Worm (Caenorhabditis elegans) whole organism, midembryonic: ENCODE measurements around the gene Y39G8B.10.

Experiments used
- cog-1 ChIP-seq: sonication (generic microtip); optimal IDR thresholded peaks from 2 replicates; lab custom pipeline; 2016; ENCODE audit warnings: missing genetic modification characterization, missing compliant biosample characterization
- flt-1 ChIP-seq: fragments of 200-800 bp; sonication (Bioruptor generic); IDR thresholded peaks from 2 replicates; pipeline ENCODE4 v1.3.6; 2022; ENCODE audit warnings: missing genetic modification characterization, missing compliant biosample characterization
- klf-2 ChIP-seq: fragments of 200-800 bp; sonication (Bioruptor generic); conservative IDR thresholded peaks from 2 replicates; pipeline ENCODE4 v1.3.6; 2022; ENCODE audit warnings: missing genetic modification reagents, missing genetic modification characterization, missing compliant biosample characterization
- med-1 ChIP-seq: sonication (generic microtip); optimal IDR thresholded peaks from 2 replicates; lab custom pipeline; 2017; ENCODE audit warnings: missing genetic modification characterization, mild to moderate bottlenecking, missing compliant biosample characterization, antibody characterized with exemption, missing genetic modification reagents; ENCODE audit not compliant: insufficient read depth
- ref-1 ChIP-seq: fragments of 200-800 bp; sonication (Bioruptor generic); conservative IDR thresholded peaks from 2 replicates; pipeline ENCODE4 v1.3.6; 2022; ENCODE audit warnings: missing genetic modification reagents, missing genetic modification characterization, missing compliant biosample characterization
- tab-1 ChIP-seq: fragments of 200-800 bp; sonication (Bioruptor generic); IDR thresholded peaks from 2 replicates; pipeline ENCODE4 v1.3.6; 2022; ENCODE audit warnings: missing genetic modification characterization, missing compliant biosample characterization
- ztf-23 ChIP-seq: fragments of 200-800 bp; sonication (Bioruptor generic); IDR thresholded peaks from 2 replicates; pipeline ENCODE4 v1.3.6; 2022; ENCODE audit warnings: missing genetic modification reagents, missing genetic modification characterization, missing compliant biosample characterization
- ztf-29 ChIP-seq: fragments of 200-800 bp; sonication (Bioruptor generic); IDR thresholded peaks from 2 replicates; pipeline ENCODE4 v1.3.6; 2022; ENCODE audit warnings: missing genetic modification reagents, missing genetic modification characterization, missing compliant biosample characterization

ce11 chrII:13954077-13954476 lies 28.8 kb downstream of the Y39G8B.10 start:
- TF ChIP-seq tab-1 (no peak), flt-1 (GFP tag; lab: Robert Waterston, UW) (no peak), ztf-23 (GFP tag; lab: Robert Waterston, UW) (no peak), med-1 (GFP tag; lab: Kevin White, UChicago) (no peak), ztf-29 (GFP tag; lab: Robert Waterston, UW) (no peak), ref-1 (GFP tag; lab: Robert Waterston, UW) (no peak), klf-2 (no peak), cog-1 (tag; lab: Kevin White, UChicago) (no peak)
